Fruit fly (Drosophila melanogaster) whole organism, larva: ENCODE measurements around the gene Rbsn-5.
A peak's percentile ranks its signal among the peaks of the same experiment; 100 is the strongest.

Experiments
- noc ChIP-seq: fragments of 200-800 bp; sonication (Bioruptor generic); optimal IDR thresholded peaks from 3 replicates; lab custom pipeline; 2019; ENCODE audit warnings: missing biosample characterization, mild to moderate bottlenecking, missing genetic modification characterization, moderate library complexity

Rbsn-5 gene

dm6 chr2L:8159498-8159897 is at the start of gene Rbsn-5, which contains the start of gene PAPLA1:
Gene Rbsn-5 (plus strand): TSS chr2L:8159832.
Gene PAPLA1 (minus strand): TSS chr2L:8159638.
- TF ChIP-seq noc (tag; lab: Kevin White, UChicago): peak; percentile 93

- TF ChIP-seq noc (tag; lab: Kevin White, UChicago): no peak
Measured at dm6 chr2L:8110549-8111438, 48.8 kb upstream of the Rbsn-5 start.

dm6 chr2L:8116632-8117193 is 42.9 kb upstream of the Rbsn-5 start:
- peak; percentile 41 for TF ChIP-seq noc (tag; lab: Kevin White, UChicago)

dm6 chr2L:8123711-8124379 is 35.8 kb upstream of the Rbsn-5 start, which contains the start of the genes mon2 and CG8673:
Gene mon2 (minus strand): TSS chr2L:8124010.
Gene CG8673 (plus strand): TSS chr2L:8124329.
- peak; percentile 7 for TF ChIP-seq noc (tag; lab: Kevin White, UChicago)

dm6 chr2L:8126849-8127602 is 32.6 kb upstream of the Rbsn-5 start, which contains the start of the genes CG12375 and CG8668:
Gene CG12375 (minus strand): TSS chr2L:8126890.
Gene CG8668 (plus strand): TSS chr2L:8127001.
- TF ChIP-seq noc (tag; lab: Kevin White, UChicago): peak; percentile 32

dm6 chr2L:8128911-8129310 is 30.7 kb upstream of the Rbsn-5 start:
- no peak for TF ChIP-seq noc (tag; lab: Kevin White, UChicago)

dm6 chr2L:8129996-8130641 is 29.5 kb upstream of the Rbsn-5 start:
- peak; percentile 47 for TF ChIP-seq noc (tag; lab: Kevin White, UChicago)

- TF ChIP-seq noc (tag; lab: Kevin White, UChicago): no peak
Measured at dm6 chr2L:8130729-8131128, 28.9 kb upstream of the Rbsn-5 start.

dm6 chr2L:8133772-8134386 is 25.8 kb upstream of the Rbsn-5 start:
- TF ChIP-seq noc (tag; lab: Kevin White, UChicago): no peak

- TF ChIP-seq noc (tag; lab: Kevin White, UChicago): no peak
Measured at dm6 chr2L:8142760-8143159, 16.9 kb upstream of the Rbsn-5 start.

dm6 chr2L:8143947-8144346 is 15.7 kb upstream of the Rbsn-5 start, which contains the start of gene CG42762:
Gene CG42762 (minus strand): TSS chr2L:8144047.
- TF ChIP-seq noc (tag; lab: Kevin White, UChicago): no peak

dm6 chr2L:8145067-8145808 is 14.4 kb upstream of the Rbsn-5 start, which contains the start of the genes CG42763 and CG43394:
Gene CG42763 (minus strand): TSS chr2L:8145107.
Gene CG43394 (plus strand): TSS chr2L:8145758.
- TF ChIP-seq noc (tag; lab: Kevin White, UChicago): no peak

- no peak for TF ChIP-seq noc (tag; lab: Kevin White, UChicago)
Measured at dm6 chr2L:8146994-8147661, 12.5 kb upstream of the Rbsn-5 start, which contains the start of gene CG31606. Gene CG31606 (plus strand): TSS chr2L:8147611.
